Fruit fly (Drosophila melanogaster): Measurements from ENCODE around the gene mex1.

Gene mex1

dm6 chr3L:15509398-15509797 lies 10.0 kb downstream of the mex1 start, which contains the start of the genes gdl and gdl-ORF39:
TSS of gene gdl (plus strand) at chr3L:15509445.
TSS of gene gdl-ORF39 (plus strand) at chr3L:15509445.
- TF ChIP-seq cato (GFP tag; optimal IDR thresholded peaks at IDR 0.05; ENCODE audit: borderline replicate concordance) (no peak), Sry-β (GFP tag; optimal IDR thresholded peaks at IDR 0.05) (no peak), CG12659 (GFP tag; optimal IDR thresholded peaks at IDR 0.05) (peak; percentile 12), CG1024 (GFP tag; IDR thresholded peaks at IDR 0.05) (no peak), Usf (GFP tag; optimal IDR thresholded peaks at IDR 0.05) (no peak), CG1602 (GFP tag; optimal IDR thresholded peaks at IDR 0.05) (no peak), esg (GFP tag; conservative IDR thresholded peaks at IDR 0.05) (no peak), CG5953 (GFP tag; IDR thresholded peaks at IDR 0.05) (no peak), CG14014 (GFP tag; IDR thresholded peaks at IDR 0.05) (no peak), Dfd (GFP tag; optimal IDR thresholded peaks at IDR 0.05) (no peak), h (optimal IDR thresholded peaks at IDR 0.05) (no peak), sens (GFP tag) (peak; percentile 58), CG7786 (GFP tag; optimal IDR thresholded peaks at IDR 0.05) (no peak), CG14860 (GFP tag; IDR thresholded peaks at IDR 0.05; ENCODE audit: partially characterized antibody) (no peak), CG13424 (tag; optimal IDR thresholded peaks at IDR 0.05) (no peak), nom (GFP tag; optimal IDR thresholded peaks at IDR 0.05) (no peak), CG17186 (GFP tag; optimal IDR thresholded peaks at IDR 0.05) (peak; percentile 22), CG4730 (GFP tag; IDR thresholded peaks at IDR 0.05) (no peak), Bgb (GFP tag; IDR thresholded peaks at IDR 0.05; ENCODE audit: partially characterized antibody) (peak; percentile 46; the same call in 1 of the 2 replicates), Rfx (GFP tag; IDR thresholded peaks at IDR 0.05) (no peak; the same call in 1 of the 2 replicates), zen2 (GFP tag; IDR thresholded peaks at IDR 0.05; ENCODE audit: partially characterized antibody) (no peak), NK7.1 (GFP tag; optimal IDR thresholded peaks at IDR 0.05) (no peak), CG14441 (GFP tag; IDR thresholded peaks at IDR 0.05) (no peak), Deaf1 (tag; optimal IDR thresholded peaks at IDR 0.05) (no peak), Awh (GFP tag; IDR thresholded peaks at IDR 0.05) (no peak), Med (GFP tag) (peak; percentile 61), ham (GFP tag; IDR thresholded peaks at IDR 0.05) (no peak), CG6765 (GFP tag; optimal IDR thresholded peaks at IDR 0.05) (no peak), chn (GFP tag; optimal IDR thresholded peaks at IDR 0.05) (no peak), CG14710 (tag; optimal IDR thresholded peaks at IDR 0.05) (peak; percentile 100), ci (GFP tag; IDR thresholded peaks at IDR 0.05) (no peak; the same call in 2 of the 3 replicates), ems (GFP tag; optimal IDR thresholded peaks at IDR 0.05) (no peak), pfk (GFP tag; optimal IDR thresholded peaks at IDR 0.05) (no peak), CG14050 (GFP tag; IDR thresholded peaks at IDR 0.05) (no peak), CG18619 (GFP tag; optimal IDR thresholded peaks at IDR 0.05) (no peak), gsb (GFP tag; IDR thresholded peaks at IDR 0.05) (no peak), wor (GFP tag; IDR thresholded peaks at IDR 0.05) (no peak), prd (optimal IDR thresholded peaks at IDR 0.05) (no peak), prd (GFP tag; IDR thresholded peaks at IDR 0.05) (no peak), CG16813 (GFP tag; IDR thresholded peaks at IDR 0.05; ENCODE audit: partially characterized antibody) (0 out of 3 replicates have a peak, but pooled peaks have one; percentile 20), Lim3 (GFP tag; IDR thresholded peaks at IDR 0.05) (no peak), Sox102F (GFP tag; optimal IDR thresholded peaks at IDR 0.05) (no peak), CG9876 (GFP tag; optimal IDR thresholded peaks at IDR 0.05) (no peak), CG32532 (GFP tag; IDR thresholded peaks at IDR 0.05) (no peak), bbx (GFP tag; IDR thresholded peaks at IDR 0.05; ENCODE audit: partially characterized antibody) (peak; percentile 43; the same call in 1 of the 2 replicates), stwl (tag; optimal IDR thresholded peaks at IDR 0.05) (peak; percentile 71), CG18476 (GFP tag; optimal IDR thresholded peaks at IDR 0.05) (no peak), CG34422 (GFP tag; IDR thresholded peaks at IDR 0.05) (no peak), CG6272 (GFP tag; IDR thresholded peaks at IDR 0.05) (no peak), dimm (GFP tag; IDR thresholded peaks at IDR 0.05) (no peak), CG17568 (GFP tag; optimal IDR thresholded peaks at IDR 0.05) (no peak), run (tag; optimal IDR thresholded peaks at IDR 0.05) (no peak), usp (GFP tag; optimal IDR thresholded peaks at IDR 0.05) (no peak)

All from whole organism, embryonic.